Fruit fly (Drosophila melanogaster): ENCODE data around the gene CG7564.

Gene CG7564

dm6 chr3L:17513893-17514616 is at the start of gene CG7564, which contains the start of gene U4-U6-60K:
TSS of gene CG7564 (plus strand) at chr3L:17514298.
TSS of gene U4-U6-60K (minus strand) at chr3L:17513912.
- peak; percentile 77 for TF ChIP-seq toe (GFP tag; optimal IDR thresholded peaks at IDR 0.05)
- peak; percentile 80 for TF ChIP-seq pad (GFP tag; optimal IDR thresholded peaks at IDR 0.05)
- TF ChIP-seq Hr96 (GFP tag; optimal IDR thresholded peaks at IDR 0.05): peak; percentile 64
- no peak for TF ChIP-seq cnc (optimal IDR thresholded peaks at IDR 0.05)
- peak; percentile 77 for TF ChIP-seq ovo (GFP tag; optimal IDR thresholded peaks at IDR 0.05)
- TF ChIP-seq CG5204 (GFP tag; optimal IDR thresholded peaks at IDR 0.05): peak; percentile 68
- peak; percentile 79 for TF ChIP-seq Clk (GFP tag; optimal IDR thresholded peaks at IDR 0.05)
- no peak for TF ChIP-seq cic (GFP tag; optimal IDR thresholded peaks at IDR 0.05)
- TF ChIP-seq CG11617 (GFP tag; optimal IDR thresholded peaks at IDR 0.05): peak; percentile 74
- peak; percentile 62 for TF ChIP-seq CG12768 (GFP tag; optimal IDR thresholded peaks at IDR 0.05)
- TF ChIP-seq bab1 (GFP tag; optimal IDR thresholded peaks at IDR 0.05): peak; percentile 6
- TF ChIP-seq Mnt (GFP tag; optimal IDR thresholded peaks at IDR 0.05): peak; percentile 64
- TF ChIP-seq CG33017 (tag; optimal IDR thresholded peaks at IDR 0.05): peak; percentile 28
- TF ChIP-seq kay (GFP tag; ENCODE audit: borderline replicate concordance): no peak
- peak; percentile 81 for TF ChIP-seq Crg-1 (GFP tag; optimal IDR thresholded peaks at IDR 0.05)
- TF ChIP-seq CG1620 (GFP tag; optimal IDR thresholded peaks at IDR 0.05): peak; percentile 81
- TF ChIP-seq CG7045 (GFP tag; optimal IDR thresholded peaks at IDR 0.05): peak; percentile 54
- TF ChIP-seq tj (GFP tag; optimal IDR thresholded peaks at IDR 0.05): peak; percentile 52
- peak; percentile 57 for TF ChIP-seq CG14711 (tag; optimal IDR thresholded peaks at IDR 0.05)
- TF ChIP-seq CG7101 (tag; optimal IDR thresholded peaks at IDR 0.05): peak; percentile 68

DNA sequence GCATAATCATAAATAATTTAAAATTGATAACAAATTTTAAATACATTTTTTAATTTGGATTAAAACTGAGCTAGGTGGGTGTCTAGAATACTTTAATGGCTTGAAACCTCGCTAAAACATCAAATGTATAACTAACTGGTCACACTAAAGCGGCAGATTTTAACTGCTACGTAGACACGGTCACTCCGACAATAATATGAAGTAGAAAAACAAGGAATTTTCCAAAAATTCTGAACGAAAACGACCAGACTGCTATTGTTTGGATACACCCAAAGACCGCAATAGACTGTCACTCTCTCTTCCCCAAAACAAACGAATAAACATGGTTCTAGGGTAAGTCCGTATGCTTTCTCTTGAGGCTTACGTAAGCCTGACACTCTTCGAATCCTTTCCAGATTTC is 48.3 kb upstream of the CG7564 start, which contains the start of gene QIL1:
QIL1 (plus strand) TSS at position 142 of the 400 bp plus-strand sequence.
- TF ChIP-seq CG14711 (tag; optimal IDR thresholded peaks at IDR 0.05) (no peak), bab1 (GFP tag; optimal IDR thresholded peaks at IDR 0.05) (peak; percentile 35)

dm6 chr3L:17470110-17470509 is 44.0 kb upstream of the CG7564 start, which contains the start of gene SecCl:
TSS of gene SecCl (plus strand) at chr3L:17470127.
- TF ChIP-seq tj (GFP tag; optimal IDR thresholded peaks at IDR 0.05) (no peak), Clk (GFP tag; optimal IDR thresholded peaks at IDR 0.05) (no peak), CG5204 (GFP tag; optimal IDR thresholded peaks at IDR 0.05) (no peak), CG33017 (tag; optimal IDR thresholded peaks at IDR 0.05) (no peak), CG1620 (GFP tag; optimal IDR thresholded peaks at IDR 0.05) (no peak), toe (GFP tag; optimal IDR thresholded peaks at IDR 0.05) (no peak), pad (GFP tag; optimal IDR thresholded peaks at IDR 0.05) (no peak), kay (GFP tag; ENCODE audit: borderline replicate concordance) (no peak), Crg-1 (GFP tag; optimal IDR thresholded peaks at IDR 0.05) (no peak), CG7101 (tag; optimal IDR thresholded peaks at IDR 0.05) (no peak)

- TF ChIP-seq CG5204 (GFP tag; optimal IDR thresholded peaks at IDR 0.05): no peak
- no peak for TF ChIP-seq pad (GFP tag; optimal IDR thresholded peaks at IDR 0.05)
- no peak for TF ChIP-seq CG11617 (GFP tag; optimal IDR thresholded peaks at IDR 0.05)
- TF ChIP-seq CG7101 (tag; optimal IDR thresholded peaks at IDR 0.05): no peak
- no peak for TF ChIP-seq Crg-1 (GFP tag; optimal IDR thresholded peaks at IDR 0.05)
- no peak for TF ChIP-seq kay (GFP tag; ENCODE audit: borderline replicate concordance)
- TF ChIP-seq cnc (optimal IDR thresholded peaks at IDR 0.05): no peak
- TF ChIP-seq CG1620 (GFP tag; optimal IDR thresholded peaks at IDR 0.05): no peak
- no peak for TF ChIP-seq CG7045 (GFP tag; optimal IDR thresholded peaks at IDR 0.05)
- no peak for TF ChIP-seq Hr96 (GFP tag; optimal IDR thresholded peaks at IDR 0.05)
These were observed 40.2 kb upstream of the CG7564 start for dm6 chr3L:17473889-17474288.

- TF ChIP-seq tj (GFP tag; optimal IDR thresholded peaks at IDR 0.05) (no peak), CG33017 (tag; optimal IDR thresholded peaks at IDR 0.05) (no peak), Mnt (GFP tag; optimal IDR thresholded peaks at IDR 0.05) (peak; percentile 17), Clk (GFP tag; optimal IDR thresholded peaks at IDR 0.05) (no peak), cnc (optimal IDR thresholded peaks at IDR 0.05) (no peak), CG14711 (tag; optimal IDR thresholded peaks at IDR 0.05) (peak; percentile 3), CG12768 (GFP tag; optimal IDR thresholded peaks at IDR 0.05) (no peak), bab1 (GFP tag; optimal IDR thresholded peaks at IDR 0.05) (peak; percentile 53), Crg-1 (GFP tag; optimal IDR thresholded peaks at IDR 0.05) (no peak), CG7101 (tag; optimal IDR thresholded peaks at IDR 0.05) (no peak)
These were observed 39.2 kb upstream of the CG7564 start, which contains the start of the genes UQCR-Q and CG46525 for dm6 chr3L:17474711-17475451. TSS of gene UQCR-Q (plus strand) at chr3L:17474761. TSS of gene CG46525 (plus strand) at chr3L:17475220.

DNA sequence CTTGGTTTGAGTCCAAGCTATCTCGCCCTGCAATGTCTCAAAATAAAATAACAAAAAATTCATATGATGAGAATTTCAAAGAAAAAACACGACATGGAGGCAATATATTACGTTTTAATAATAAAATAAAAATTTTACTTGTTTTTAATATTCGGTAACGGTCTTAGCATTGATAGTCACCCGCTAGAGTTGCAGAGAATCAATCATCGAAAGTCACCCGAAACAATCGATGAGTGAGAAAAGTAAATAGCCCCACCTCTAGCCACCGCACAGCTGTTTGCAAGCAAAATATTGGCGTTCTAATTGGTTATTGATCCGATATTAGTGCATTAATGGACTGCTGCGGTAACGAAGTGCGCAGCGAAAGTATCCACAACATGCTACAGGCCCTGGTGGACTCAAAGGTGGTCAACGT is 38.1 kb upstream of the CG7564 start, which contains the start of gene CG34250:
CG34250 (plus strand) TSS at position 244 of the 415 bp plus-strand sequence.
- TF ChIP-seq Mnt (GFP tag; optimal IDR thresholded peaks at IDR 0.05) (peak; percentile 51), pad (GFP tag; optimal IDR thresholded peaks at IDR 0.05) (no peak), tj (GFP tag; optimal IDR thresholded peaks at IDR 0.05) (peak; percentile 52), CG12768 (GFP tag; optimal IDR thresholded peaks at IDR 0.05) (no peak), Hr96 (GFP tag; optimal IDR thresholded peaks at IDR 0.05) (no peak), CG11617 (GFP tag; optimal IDR thresholded peaks at IDR 0.05) (peak; percentile 55), CG7045 (GFP tag; optimal IDR thresholded peaks at IDR 0.05) (peak; percentile 52), CG1620 (GFP tag; optimal IDR thresholded peaks at IDR 0.05) (peak; percentile 33), bab1 (GFP tag; optimal IDR thresholded peaks at IDR 0.05) (peak; percentile 83), CG5204 (GFP tag; optimal IDR thresholded peaks at IDR 0.05) (no peak), CG33017 (tag; optimal IDR thresholded peaks at IDR 0.05) (no peak), Clk (GFP tag; optimal IDR thresholded peaks at IDR 0.05) (no peak), CG14711 (tag; optimal IDR thresholded peaks at IDR 0.05) (peak; percentile 67), kay (GFP tag; ENCODE audit: borderline replicate concordance) (peak; percentile 80), cic (GFP tag; optimal IDR thresholded peaks at IDR 0.05) (peak; percentile 10), Crg-1 (GFP tag; optimal IDR thresholded peaks at IDR 0.05) (peak; percentile 51), ovo (GFP tag; optimal IDR thresholded peaks at IDR 0.05) (peak; percentile 42), toe (GFP tag; optimal IDR thresholded peaks at IDR 0.05) (peak; percentile 45)

All from whole organism, adult.